Worm (Caenorhabditis elegans) whole organism, L4 larva: ENCODE data around the gene eif-3.F.

Source experiments
- D1046.2 ChIP-seq: fragments of 200-800 bp; sonication (Bioruptor generic); IDR thresholded peaks from 2 replicates; pipeline ENCODE4 v1.3.6; 2022; ENCODE audit warnings: missing genetic modification characterization, missing compliant biosample characterization
- F44E2.7 ChIP-seq: fragments of 200-800 bp; sonication (Bioruptor generic); IDR thresholded peaks from 2 replicates; pipeline ENCODE4 v2.1.2; 2022; ENCODE audit warnings: missing genetic modification characterization, missing compliant biosample characterization
- F49E8.2 ChIP-seq: sonication (generic microtip); optimal IDR thresholded peaks from 2 replicates; lab custom pipeline; 2016; ENCODE audit warnings: missing compliant biosample characterization, mild to moderate bottlenecking, missing genetic modification characterization, borderline replicate concordance
- R02D3.7 ChIP-seq: fragments of 150-350 bp; sonication (generic microtip); optimal IDR thresholded peaks from 3 replicates; lab custom pipeline; 2014; ENCODE audit warnings: missing biosample characterization, missing genetic modification characterization
- T20F7.1 ChIP-seq: fragments of 200-800 bp; sonication (Bioruptor generic); optimal IDR thresholded peaks from 2 replicates; lab custom pipeline; 2018; ENCODE audit warnings: mild to moderate bottlenecking, missing genetic modification characterization, missing compliant biosample characterization
- Y48G9A.11 ChIP-seq: fragments of 200-800 bp; sonication (Bioruptor generic); IDR thresholded peaks from 2 replicates; pipeline ENCODE4 v1.3.6; 2022; ENCODE audit warnings: missing genetic modification reagents, missing genetic modification characterization, missing compliant biosample characterization
- Y75B8A.6 ChIP-seq: fragments of 200-800 bp; sonication (Bioruptor generic); IDR thresholded peaks from 2 replicates; pipeline ENCODE4 v1.3.6; 2022; ENCODE audit warnings: missing genetic modification reagents, missing genetic modification characterization, missing compliant biosample characterization
- ZK337.2 ChIP-seq: fragments of 200-800 bp; sonication (Bioruptor generic); IDR thresholded peaks from 2 replicates; pipeline ENCODE4 v1.3.6; 2022; ENCODE audit warnings: missing genetic modification reagents, missing genetic modification characterization, missing compliant biosample characterization
- aha-1 ChIP-seq: fragments of 150-350 bp; peaks from one replicate; lab custom pipeline; 2014; ENCODE audit warnings: missing biosample characterization, missing genetic modification characterization
- aly-2 ChIP-seq: sonication (generic microtip); optimal IDR thresholded peaks from 2 replicates; lab custom pipeline; 2018; ENCODE audit warnings: missing biosample characterization, missing genetic modification characterization
- ceh-20 ChIP-seq: fragments of 200-800 bp; sonication (Bioruptor generic); IDR thresholded peaks from 2 replicates; pipeline ENCODE4 v1.3.6; 2022; ENCODE audit warnings: missing genetic modification reagents, missing genetic modification characterization, missing compliant biosample characterization
- ceh-32 ChIP-seq: sonication (generic microtip); optimal IDR thresholded peaks from 2 replicates; lab custom pipeline; 2016; ENCODE audit warnings: mild to moderate bottlenecking, missing genetic modification characterization, missing compliant biosample characterization; ENCODE audit not compliant: poor library complexity
- ceh-44 ChIP-seq: fragments of 200-800 bp; sonication (Bioruptor generic); IDR thresholded peaks from 2 replicates; pipeline ENCODE4 v1.3.6; 2022; ENCODE audit warnings: missing genetic modification reagents, missing genetic modification characterization, missing compliant biosample characterization
- ctbp-1 ChIP-seq: fragments of 200-800 bp; sonication (Bioruptor generic); IDR thresholded peaks from 2 replicates; pipeline ENCODE4 v1.3.6; 2022; ENCODE audit warnings: missing genetic modification reagents, missing genetic modification characterization, missing compliant biosample characterization
- daf-16 ChIP-seq, 3 experiments: sonication (generic microtip); optimal IDR thresholded peaks; 2 replicates each; lab custom pipeline; 2016 to 2017; ENCODE audit warnings: missing genetic modification characterization in 3 of 3, missing genetic modification reagents in 3 of 3, mild to moderate bottlenecking in 2 of 3, missing compliant biosample characterization in 2 of 3, missing biosample characterization in 1 of 3, moderate library complexity in 1 of 3
- daf-8 ChIP-seq: fragments of 200-800 bp; sonication (Bioruptor generic); IDR thresholded peaks from 2 replicates; pipeline ENCODE4 v1.3.6; 2022; ENCODE audit warnings: missing genetic modification characterization, missing compliant biosample characterization
- duxl-1 ChIP-seq: sonication (generic microtip); optimal IDR thresholded peaks from 2 replicates; lab custom pipeline; 2016; ENCODE audit warnings: mild to moderate bottlenecking, missing genetic modification characterization, moderate library complexity, missing compliant biosample characterization; ENCODE audit not compliant: poor library complexity
- fkh-10 ChIP-seq: fragments of 150-350 bp; optimal IDR thresholded peaks from 2 replicates; lab custom pipeline; 2014; ENCODE audit warnings: missing biosample characterization, missing genetic modification reagents, missing genetic modification characterization
- hif-1 ChIP-seq, 2 experiments: sonication (generic microtip); optimal IDR thresholded peaks; 2 replicates each; lab custom pipeline; 2016 to 2017; ENCODE audit warnings: missing compliant biosample characterization in 2 of 2, missing genetic modification characterization in 2 of 2, missing genetic modification reagents in 2 of 2, missing genotype in 2 of 2, mild to moderate bottlenecking in 1 of 2
- hlh-11 ChIP-seq: fragments of 200-800 bp; sonication (Bioruptor generic); optimal IDR thresholded peaks from 2 replicates; lab custom pipeline; 2018; ENCODE audit warnings: mild to moderate bottlenecking, missing genetic modification characterization, missing compliant biosample characterization
- lin-1 ChIP-seq: fragments of 200-800 bp; sonication (Bioruptor generic); IDR thresholded peaks from 2 replicates; pipeline ENCODE4 v1.3.6; 2022; ENCODE audit warnings: missing genetic modification reagents, missing genetic modification characterization, missing compliant biosample characterization
- lin-38 ChIP-seq: fragments of 200-800 bp; sonication (Bioruptor generic); IDR thresholded peaks from 2 replicates; pipeline ENCODE4 v1.3.6; 2022; ENCODE audit warnings: missing genetic modification reagents, missing genetic modification characterization, missing compliant biosample characterization
- lsy-2 ChIP-seq, 2 experiments: fragments of 150-350 bp in 1 of 2; sonication (generic microtip) in 1 of 2; optimal IDR thresholded peaks; 2 replicates each; lab custom pipeline; 2014 to 2017; ENCODE audit warnings: missing biosample characterization in 2 of 2, missing genetic modification characterization in 2 of 2
- madf-9 ChIP-seq: fragments of 200-800 bp; sonication (Bioruptor generic); conservative IDR thresholded peaks from 2 replicates; pipeline ENCODE4 v1.3.6; 2022; ENCODE audit warnings: missing genetic modification reagents, missing genetic modification characterization, missing compliant biosample characterization
- nhr-10 ChIP-seq: fragments of 150-350 bp; optimal IDR thresholded peaks from 2 replicates; lab custom pipeline; 2014; ENCODE audit warnings: missing biosample characterization, missing genetic modification characterization
- nhr-11 ChIP-seq: fragments of 150-350 bp; optimal IDR thresholded peaks from 2 replicates; lab custom pipeline; 2014; ENCODE audit warnings: missing biosample characterization, missing genetic modification characterization
- nhr-111 ChIP-seq: fragments of 200-800 bp; sonication (Bioruptor generic); optimal IDR thresholded peaks from 2 replicates; lab custom pipeline; 2018; ENCODE audit warnings: mild to moderate bottlenecking, missing genetic modification characterization, missing compliant biosample characterization
- nhr-6 ChIP-seq: fragments of 150-350 bp; optimal IDR thresholded peaks from 2 replicates; lab custom pipeline; 2014; ENCODE audit warnings: missing biosample characterization, missing genetic modification characterization
- pqm-1 ChIP-seq: sonication (generic microtip); optimal IDR thresholded peaks from 2 replicates; lab custom pipeline; 2017; ENCODE audit warnings: missing biosample characterization, missing genetic modification characterization
- set-16 ChIP-seq: fragments of 200-800 bp; sonication (Bioruptor generic); IDR thresholded peaks from 2 replicates; pipeline ENCODE4 v1.3.6; 2022; ENCODE audit warnings: missing genetic modification reagents, missing genetic modification characterization, missing compliant biosample characterization
- skn-1 ChIP-seq: fragments of 150-350 bp; optimal IDR thresholded peaks from 2 replicates; lab custom pipeline; 2014; ENCODE audit warnings: missing biosample characterization, missing genetic modification characterization
- tag-97 ChIP-seq: fragments of 200-800 bp; sonication (Bioruptor generic); IDR thresholded peaks from 2 replicates; pipeline ENCODE4 v1.3.6; 2022; ENCODE audit warnings: missing genetic modification characterization, missing compliant biosample characterization
- unc-62 ChIP-seq, 3 experiments: fragments of 150-350 bp in 1 of 3; sonication (generic microtip); optimal IDR thresholded peaks in 2 of 3; peaks in 1 of 3; 1 replicate in 1 of 3; 2 replicates in 2 of 3; lab custom pipeline; 2014 to 2017; ENCODE audit warnings: missing biosample characterization in 3 of 3, missing genetic modification characterization in 3 of 3, missing genetic modification reagents in 3 of 3, missing genotype in 1 of 3
- vab-7 ChIP-seq: fragments of 200-800 bp; sonication (Bioruptor generic); IDR thresholded peaks from 2 replicates; pipeline ENCODE4 v1.3.6; 2022; ENCODE audit warnings: missing genetic modification reagents, missing genetic modification characterization, missing compliant biosample characterization
- zfp-3 ChIP-seq: fragments of 200-800 bp; sonication (Bioruptor generic); conservative IDR thresholded peaks from 2 replicates; pipeline ENCODE4 v1.3.6; 2022; ENCODE audit warnings: missing genetic modification reagents, missing genetic modification characterization, missing compliant biosample characterization

The eif-3.F gene

DNA sequence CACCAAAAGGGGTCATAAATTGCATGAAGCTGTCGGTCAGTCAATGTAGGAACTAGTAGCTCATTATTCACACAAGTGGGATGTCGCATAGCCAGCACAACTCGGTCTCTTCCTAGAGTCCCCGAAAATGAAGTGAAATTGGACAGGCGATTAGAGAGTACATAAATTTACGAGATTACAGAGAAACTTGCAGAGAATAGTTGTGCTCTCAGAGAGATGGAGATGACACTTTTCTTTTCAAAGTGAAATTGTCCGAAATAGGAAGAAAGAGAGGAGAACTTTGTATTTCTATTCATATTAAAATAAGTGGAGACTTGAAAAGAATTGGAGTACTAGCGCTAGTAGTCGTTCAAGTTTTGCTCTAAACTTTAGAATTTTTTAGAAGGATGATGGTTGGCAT lies 25.9 kb upstream of the eif-3.F start (continued):
- TF ChIP-seq nhr-111 (GFP tag; lab: Kevin White, UChicago) = no peak
- TF ChIP-seq duxl-1 (tag; lab: Kevin White, UChicago) = no peak

DNA sequence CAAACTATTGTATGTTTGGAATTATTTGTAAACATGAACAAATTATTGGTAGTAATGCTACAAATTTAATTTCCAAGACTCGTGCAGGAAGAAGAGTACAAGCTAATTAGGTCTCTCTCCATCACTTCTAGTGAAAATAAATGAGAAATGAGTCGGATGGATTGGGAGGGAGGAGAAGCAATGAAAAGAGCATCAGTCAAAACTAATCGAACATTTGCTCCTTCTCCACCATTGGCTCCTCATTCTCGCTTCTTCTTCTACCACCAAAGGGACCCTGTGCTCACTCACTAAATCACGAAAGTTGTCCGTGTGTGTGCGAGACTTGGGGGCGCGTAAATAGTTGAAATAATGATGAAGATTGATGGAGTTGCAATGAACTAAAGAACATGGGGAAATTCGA lies 24.6 kb upstream of the eif-3.F start:
- TF ChIP-seq zfp-3 (GFP tag; lab: Robert Waterston, UW) (no peak), F49E8.2 (tag; lab: Kevin White, UChicago) (no peak), daf-16 (GFP tag; optimal IDR thresholded peaks at IDR 0.05; lab: Kevin White, UChicago) (peak in 1 of 2 experiments; percentile 49), daf-16 (tag; optimal IDR thresholded peaks at IDR 0.05; lab: Kevin White, UChicago) (no peak), vab-7 (GFP tag; lab: Robert Waterston, UW) (no peak), Y75B8A.6 (GFP tag; lab: Robert Waterston, UW) (no peak), lin-38 (GFP tag; lab: Robert Waterston, UW) (no peak), daf-8 (GFP tag; lab: Robert Waterston, UW) (no peak), aly-2 (tag; lab: Kevin White, UChicago) (no peak), F44E2.7 (GFP tag; lab: Robert Waterston, UW) (no peak), hif-1 (tag; optimal IDR thresholded peaks at IDR 0.05; lab: Kevin White, UChicago) (no peak), ZK337.2 (GFP tag; lab: Robert Waterston, UW) (no peak), lsy-2 (tag; optimal IDR thresholded peaks at IDR 0.05; lab: Kevin White, UChicago) (peak in 1 of 2 experiments; percentile 19), R02D3.7 (no peak), hlh-11 (tag; lab: Kevin White, UChicago) (peak; percentile 14), nhr-111 (GFP tag; lab: Kevin White, UChicago) (no peak), set-16 (GFP tag; lab: Robert Waterston, UW) (no peak), tag-97 (GFP tag; lab: Robert Waterston, UW) (no peak), ceh-32 (tag; lab: Kevin White, UChicago) (no peak), unc-62 (GFP tag; optimal IDR thresholded peaks at IDR 0.05 in 1 of 2; lab: Kevin White, UChicago) (peak in 1 of 2 experiments; percentile 93), unc-62 (tag; optimal IDR thresholded peaks at IDR 0.05; lab: Kevin White, UChicago) (no peak), ctbp-1 (GFP tag; lab: Robert Waterston, UW) (no peak), T20F7.1 (GFP tag; lab: Kevin White, UChicago) (no peak), nhr-10 (tag; lab: Kevin White, UChicago) (no peak), lin-1 (no peak), aha-1 (tag; lab: Kevin White, UChicago) (peak; percentile 67), ceh-20 (peak; percentile 61; the same call in 1 of the 2 replicates), Y48G9A.11 (GFP tag; lab: Robert Waterston, UW) (no peak), ceh-44 (GFP tag; lab: Robert Waterston, UW) (no peak), nhr-6 (no peak), nhr-11 (tag; lab: Kevin White, UChicago) (peak; percentile 54), skn-1 (tag; lab: Kevin White, UChicago) (no peak), madf-9 (GFP tag; lab: Robert Waterston, UW) (no peak)

DNA sequence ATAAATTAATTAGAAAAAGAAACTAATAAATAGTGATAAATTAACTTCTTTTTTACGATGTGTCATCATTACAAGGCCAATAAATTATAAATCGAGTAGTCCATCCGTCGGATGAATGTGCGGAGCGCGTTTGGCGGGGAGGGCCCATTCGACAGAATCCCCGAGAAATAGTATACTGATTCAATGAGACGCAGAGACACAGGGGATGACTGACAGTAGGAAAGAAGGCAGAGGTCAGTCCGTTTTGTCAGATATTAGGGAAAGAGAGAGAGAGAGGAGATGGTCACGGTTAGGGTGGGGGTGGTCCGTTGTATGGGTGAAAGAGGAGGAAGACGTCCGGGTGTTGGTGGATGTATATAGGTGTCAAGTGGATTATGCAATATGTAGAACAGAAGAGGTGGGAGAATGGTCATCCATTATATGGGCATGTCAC lies 22.8 kb upstream of the eif-3.F start:
- TF ChIP-seq unc-62 (GFP tag; optimal IDR thresholded peaks at IDR 0.05 in 1 of 2; lab: Kevin White, UChicago) = peak in 1 of 2 experiments; percentile 79
- TF ChIP-seq unc-62 (tag; optimal IDR thresholded peaks at IDR 0.05; lab: Kevin White, UChicago) = no peak
- TF ChIP-seq D1046.2 = no peak
- no peak for TF ChIP-seq fkh-10 (GFP tag; lab: Kevin White, UChicago)

DNA sequence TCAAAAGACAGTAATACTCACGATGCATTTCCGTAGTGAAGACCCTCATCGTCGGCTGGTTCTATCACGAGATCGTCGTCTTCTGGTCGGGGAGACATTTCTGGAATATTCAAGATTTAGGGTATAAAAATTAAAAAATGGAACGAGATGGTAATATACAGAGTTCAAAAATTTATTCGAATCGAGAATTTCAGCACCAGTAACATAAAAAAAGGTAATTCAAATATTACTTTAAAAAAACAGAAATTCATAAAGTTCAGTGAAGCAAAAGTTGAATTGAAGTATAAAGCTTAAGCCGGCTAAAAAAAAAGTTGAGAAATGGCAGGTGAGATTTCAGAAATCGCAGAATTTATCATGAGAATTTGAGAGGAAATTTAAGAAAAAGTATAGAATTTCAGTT lies 21.2 kb upstream of the eif-3.F start, which contains the start of gene cam-1:
Gene cam-1, minus strand, starts transcription at position 101 of the 400 bp plus-strand sequence.
- TF ChIP-seq nhr-10 (tag; lab: Kevin White, UChicago) (no peak), aha-1 (tag; lab: Kevin White, UChicago) (peak; percentile 71), pqm-1 (tag; lab: Kevin White, UChicago) (no peak)
- TF ChIP-seq, all 104 proteins: peak for 1
